Worm (Caenorhabditis elegans) whole organism, L3 larva: ENCODE results near the gene zag-1.

ENCODE experiments used
- R02D3.7 ChIP-seq: fragments of 150-350 bp; optimal IDR thresholded peaks from 2 replicates; lab custom pipeline; 2014; ENCODE audit warnings: missing biosample characterization, missing genetic modification characterization
- ZK546.5 ChIP-seq: sonication (generic microtip); optimal IDR thresholded peaks from 2 replicates; lab custom pipeline; 2017; ENCODE audit warnings: missing biosample characterization, missing genetic modification characterization
- aly-2 ChIP-seq: fragments of 150-350 bp; optimal IDR thresholded peaks from 2 replicates; lab custom pipeline; 2014; ENCODE audit warnings: missing biosample characterization, missing genetic modification characterization
- ama-1 ChIP-seq: fragments of 150-350 bp; optimal IDR thresholded peaks from 2 replicates; lab custom pipeline; 2018
- ceh-16 ChIP-seq: sonication (generic microtip); optimal IDR thresholded peaks from 2 replicates; lab custom pipeline; 2017; ENCODE audit warnings: missing biosample characterization, missing genetic modification characterization
- ceh-82 ChIP-seq: fragments of 150-350 bp; optimal IDR thresholded peaks from 2 replicates; lab custom pipeline; 2014; ENCODE audit warnings: missing biosample characterization, missing genetic modification characterization
- daf-12 ChIP-seq: fragments of 150-350 bp; optimal IDR thresholded peaks from 2 replicates; lab custom pipeline; 2014; ENCODE audit warnings: missing biosample characterization, missing genetic modification reagents, missing genetic modification characterization
- egl-27 ChIP-seq: sonication (generic microtip); optimal IDR thresholded peaks from 4 replicates; lab custom pipeline; 2017; ENCODE audit warnings: missing biosample characterization, missing genetic modification reagents, missing genetic modification characterization
- elt-1 ChIP-seq: fragments of 150-350 bp; optimal IDR thresholded peaks from 2 replicates; lab custom pipeline; 2014; ENCODE audit warnings: missing biosample characterization, missing genetic modification characterization
- elt-2 ChIP-seq: sonication (generic microtip); optimal IDR thresholded peaks from 2 replicates; lab custom pipeline; 2016; ENCODE audit warnings: missing genetic modification reagents, mild to moderate bottlenecking, missing genetic modification characterization, missing compliant biosample characterization
- eor-1 ChIP-seq, 2 experiments: fragments of 150-350 bp; optimal IDR thresholded peaks; 2 replicates each; lab custom pipeline; 2014 to 2018; ENCODE audit warnings: missing biosample characterization in 2 of 2, missing genetic modification characterization in 2 of 2
- fkh-10 ChIP-seq: sonication (generic microtip); optimal IDR thresholded peaks from 2 replicates; lab custom pipeline; 2017; ENCODE audit warnings: missing biosample characterization, missing genetic modification reagents, missing genetic modification characterization
- fkh-2 ChIP-seq: fragments of 150-350 bp; optimal IDR thresholded peaks from 2 replicates; lab custom pipeline; 2014; ENCODE audit warnings: missing biosample characterization, missing genetic modification reagents, missing genetic modification characterization
- fos-1 ChIP-seq: fragments of 150-350 bp; optimal IDR thresholded peaks from 2 replicates; lab custom pipeline; 2014; ENCODE audit warnings: missing biosample characterization, missing genetic modification characterization
- hmg-11 ChIP-seq: sonication (generic microtip); optimal IDR thresholded peaks from 2 replicates; lab custom pipeline; 2016; ENCODE audit warnings: missing genetic modification characterization, missing compliant biosample characterization
- jun-1 ChIP-seq: fragments of 150-350 bp; optimal IDR thresholded peaks from 2 replicates; lab custom pipeline; 2014; ENCODE audit warnings: missing biosample characterization, missing genetic modification reagents, missing genetic modification characterization
- lin-15B ChIP-seq: fragments of 150-350 bp; optimal IDR thresholded peaks from 2 replicates; lab custom pipeline; 2014; ENCODE audit warnings: missing biosample characterization, missing genetic modification characterization
- lin-39 ChIP-seq: fragments of 150-350 bp; optimal IDR thresholded peaks from 2 replicates; lab custom pipeline; 2018; ENCODE audit warnings: missing biosample characterization, missing genetic modification reagents, missing genetic modification characterization
- lsy-12 ChIP-seq: sonication (generic microtip); optimal IDR thresholded peaks from 2 replicates; lab custom pipeline; 2016; ENCODE audit warnings: mild to moderate bottlenecking, missing genetic modification characterization, missing compliant biosample characterization
- mml-1 ChIP-seq: fragments of 150-350 bp; sonication (generic microtip); optimal IDR thresholded peaks from 3 replicates; lab custom pipeline; 2014; ENCODE audit warnings: missing biosample characterization, missing genetic modification characterization
- nfya-1 ChIP-seq: sonication (generic microtip); optimal IDR thresholded peaks from 2 replicates; lab custom pipeline; 2017; ENCODE audit warnings: missing genetic modification characterization, mild to moderate bottlenecking, missing compliant biosample characterization, antibody characterized with exemption, moderate library complexity; ENCODE audit not compliant: insufficient read depth
- nhr-11 ChIP-seq: fragments of 150-350 bp; optimal IDR thresholded peaks from 2 replicates; lab custom pipeline; 2014; ENCODE audit warnings: missing biosample characterization, missing genetic modification characterization
- nhr-23 ChIP-seq: fragments of 150-350 bp; optimal IDR thresholded peaks from 2 replicates; lab custom pipeline; 2014; ENCODE audit warnings: missing biosample characterization, missing genetic modification reagents, missing genetic modification characterization
- nhr-237 ChIP-seq: fragments of 150-350 bp; optimal IDR thresholded peaks from 2 replicates; lab custom pipeline; 2014; ENCODE audit warnings: missing biosample characterization, missing genetic modification characterization
- nhr-25 ChIP-seq: sonication (generic microtip); optimal IDR thresholded peaks from 2 replicates; lab custom pipeline; 2017; ENCODE audit warnings: missing biosample characterization, missing genetic modification characterization
- nhr-28 ChIP-seq: fragments of 150-350 bp; optimal IDR thresholded peaks from 2 replicates; lab custom pipeline; 2014; ENCODE audit warnings: missing biosample characterization, missing genetic modification characterization
- nhr-43 ChIP-seq: sonication (generic microtip); optimal IDR thresholded peaks from 2 replicates; lab custom pipeline; 2016; ENCODE audit warnings: mild to moderate bottlenecking, missing genetic modification characterization, missing compliant biosample characterization; ENCODE audit not compliant: poor library complexity, severe bottlenecking
- nhr-67 ChIP-seq: fragments of 150-350 bp; optimal IDR thresholded peaks from 2 replicates; lab custom pipeline; 2014; ENCODE audit warnings: missing biosample characterization, missing genetic modification characterization
- nhr-76 ChIP-seq: fragments of 150-350 bp; sonication (generic microtip); optimal IDR thresholded peaks from 5 replicates; lab custom pipeline; 2014; ENCODE audit warnings: missing biosample characterization, missing genetic modification characterization
- pha-4 ChIP-seq: fragments of 150-350 bp; optimal IDR thresholded peaks from 2 replicates; lab custom pipeline; 2014; ENCODE audit warnings: missing biosample characterization, missing genetic modification reagents, missing genetic modification characterization
- pqm-1 ChIP-seq: fragments of 150-350 bp; optimal IDR thresholded peaks from 2 replicates; lab custom pipeline; 2017; ENCODE audit warnings: missing biosample characterization, missing genetic modification characterization, inconsistent platforms
- sea-2 ChIP-seq: fragments of 150-350 bp; sonication (generic microtip); optimal IDR thresholded peaks from 4 replicates; lab custom pipeline; 2014; ENCODE audit warnings: missing biosample characterization, missing genetic modification reagents, missing genetic modification characterization
- tbx-2 ChIP-seq: sonication (generic microtip); optimal IDR thresholded peaks from 2 replicates; lab custom pipeline; 2016; ENCODE audit warnings: mild to moderate bottlenecking, missing genetic modification characterization, missing compliant biosample characterization
- unc-39 ChIP-seq: sonication (generic microtip); optimal IDR thresholded peaks from 4 replicates; lab custom pipeline; 2017; ENCODE audit warnings: missing biosample characterization, missing genetic modification characterization
- unc-62 ChIP-seq: fragments of 150-350 bp; sonication (generic microtip); optimal IDR thresholded peaks from 4 replicates; lab custom pipeline; 2014; ENCODE audit warnings: missing biosample characterization, missing genetic modification reagents, missing genetic modification characterization
- ztf-11 ChIP-seq: fragments of 150-350 bp; optimal IDR thresholded peaks from 2 replicates; lab custom pipeline; 2014; ENCODE audit warnings: missing biosample characterization, missing genetic modification characterization

Gene zag-1

ce11 chrIV:3839420-3839819 is 16.2 kb upstream of the zag-1 start, which contains the start of gene F28F9.2:
F28F9.2 (plus strand) TSS chrIV:3839720.
- TF ChIP-seq ztf-11 (tag; lab: Kevin White, UChicago) = no peak
- TF ChIP-seq fkh-2 = no peak

- TF ChIP-seq nhr-28 (tag; lab: Kevin White, UChicago) = no peak
- no peak for TF ChIP-seq pqm-1 (tag; lab: Kevin White, UChicago)
- TF ChIP-seq sea-2 (GFP tag; lab: Kevin White, UChicago) = no peak
- TF ChIP-seq nhr-43 (tag; lab: Kevin White, UChicago) = no peak
- TF ChIP-seq tbx-2 = no peak
- TF ChIP-seq R02D3.7 (tag; lab: Kevin White, UChicago) = no peak
- TF ChIP-seq nhr-23 = no peak
- TF ChIP-seq ceh-16 (tag; lab: Kevin White, UChicago) = no peak
- no peak for TF ChIP-seq nhr-25 (tag; lab: Kevin White, UChicago)
- no peak for TF ChIP-seq jun-1 (tag; lab: Kevin White, UChicago)
- TF ChIP-seq elt-1 (tag; lab: Kevin White, UChicago) = no peak
- TF ChIP-seq ceh-82 (tag; lab: Kevin White, UChicago) = no peak
- TF ChIP-seq nhr-76 = no peak
- no peak for TF ChIP-seq ama-1 (lab: Kevin White, UChicago)
- no peak for TF ChIP-seq fkh-2
- no peak for TF ChIP-seq lsy-12 (tag; lab: Kevin White, UChicago)
- TF ChIP-seq mml-1 (tag; lab: Kevin White, UChicago) = no peak
- no peak for TF ChIP-seq egl-27 (tag; lab: Kevin White, UChicago)
- TF ChIP-seq ZK546.5 (tag; lab: Kevin White, UChicago) = no peak
Measured at ce11 chrIV:3840480-3840879, 15.2 kb upstream of the zag-1 start.

ce11 chrIV:3841607-3842006 is 14.0 kb upstream of the zag-1 start:
- TF ChIP-seq nfya-1 (tag; lab: Kevin White, UChicago) = no peak
- TF ChIP-seq nhr-67 (tag; lab: Kevin White, UChicago) = no peak
- no peak for TF ChIP-seq egl-27 (tag; lab: Kevin White, UChicago)
- no peak for TF ChIP-seq lsy-12 (tag; lab: Kevin White, UChicago)
- no peak for TF ChIP-seq aly-2
- TF ChIP-seq pqm-1 (tag; lab: Kevin White, UChicago) = no peak
- no peak for TF ChIP-seq lin-15B
- no peak for TF ChIP-seq nhr-23
- TF ChIP-seq elt-2 (tag; lab: Kevin White, UChicago) = no peak
- TF ChIP-seq, all 47 proteins: peak for 0

- TF ChIP-seq eor-1 (tag; optimal IDR thresholded peaks at IDR 0.05; lab: Kevin White, UChicago) (no peak), nhr-11 (no peak), fos-1 (tag; lab: Kevin White, UChicago) (no peak), elt-2 (tag; lab: Kevin White, UChicago) (no peak), nhr-67 (tag; lab: Kevin White, UChicago) (no peak), nhr-43 (tag; lab: Kevin White, UChicago) (no peak), ceh-16 (tag; lab: Kevin White, UChicago) (no peak), fkh-10 (no peak), lsy-12 (tag; lab: Kevin White, UChicago) (no peak), aly-2 (no peak), nhr-237 (tag; lab: Kevin White, UChicago) (no peak), unc-62 (GFP tag; lab: Kevin White, UChicago) (no peak), pha-4 (tag; lab: Kevin White, UChicago) (no peak), hmg-11 (tag; lab: Kevin White, UChicago) (no peak), mml-1 (tag; lab: Kevin White, UChicago) (no peak), nhr-76 (no peak), lin-39 (tag; lab: Kevin White, UChicago) (no peak), nhr-28 (tag; lab: Kevin White, UChicago) (no peak), nhr-25 (tag; lab: Kevin White, UChicago) (no peak)
- TF ChIP-seq, all 47 proteins: peak for 0
Measured at ce11 chrIV:3843019-3843527, 12.6 kb upstream of the zag-1 start.

- TF ChIP-seq tbx-2 (no peak), unc-39 (tag; lab: Kevin White, UChicago) (no peak), daf-12 (tag; lab: Kevin White, UChicago) (no peak), elt-2 (tag; lab: Kevin White, UChicago) (no peak)
Measured at ce11 chrIV:3844004-3844403, 11.6 kb upstream of the zag-1 start.
